Worm (Caenorhabditis elegans) whole organism, L2 larva: ENCODE measurements around the gene F35H8.12.

ENCODE experiments used
- C34F6.9 ChIP-seq: fragments of 150-350 bp; optimal IDR thresholded peaks from 2 replicates; lab custom pipeline; 2014; ENCODE audit warnings: missing biosample characterization, missing genetic modification characterization
- F13H6.1 ChIP-seq: sonication (generic microtip); optimal IDR thresholded peaks from 2 replicates; lab custom pipeline; 2016; ENCODE audit warnings: missing genetic modification characterization, missing compliant biosample characterization
- Y55F3AM.14 ChIP-seq: fragments of 200-800 bp; sonication (Bioruptor generic); optimal IDR thresholded peaks from 2 replicates; lab custom pipeline; 2018; ENCODE audit warnings: mild to moderate bottlenecking, missing genetic modification characterization, missing compliant biosample characterization
- alr-1 ChIP-seq: fragments of 150-350 bp; optimal IDR thresholded peaks from 2 replicates; lab custom pipeline; 2014; ENCODE audit warnings: missing biosample characterization, missing genetic modification characterization
- aly-2 ChIP-seq: fragments of 150-350 bp; optimal IDR thresholded peaks from 2 replicates; lab custom pipeline; 2014; ENCODE audit warnings: missing biosample characterization, missing genetic modification characterization
- blmp-1 ChIP-seq: sonication (generic microtip); optimal IDR thresholded peaks from 2 replicates; lab custom pipeline; 2017; ENCODE audit warnings: missing genetic modification characterization, mild to moderate bottlenecking, missing compliant biosample characterization, antibody characterized with exemption, moderate library complexity; ENCODE audit not compliant: insufficient read depth
- ceh-16 ChIP-seq: fragments of 150-350 bp; optimal IDR thresholded peaks from 2 replicates; lab custom pipeline; 2014; ENCODE audit warnings: missing biosample characterization, missing genetic modification characterization
- ceh-82 ChIP-seq: fragments of 150-350 bp; optimal IDR thresholded peaks from 2 replicates; lab custom pipeline; 2014; ENCODE audit warnings: missing biosample characterization, missing genetic modification characterization
- crh-2 ChIP-seq: sonication (generic microtip); optimal IDR thresholded peaks from 2 replicates; lab custom pipeline; 2017; ENCODE audit warnings: missing biosample characterization, missing genetic modification characterization
- dmd-4 ChIP-seq: sonication (generic microtip); optimal IDR thresholded peaks from 2 replicates; lab custom pipeline; 2017; ENCODE audit warnings: missing biosample characterization, missing genetic modification characterization
- egl-27 ChIP-seq: sonication (generic microtip); optimal IDR thresholded peaks from 3 replicates; lab custom pipeline; 2017; ENCODE audit warnings: missing biosample characterization, missing genetic modification reagents, missing genetic modification characterization
- elt-1 ChIP-seq: fragments of 150-350 bp; optimal IDR thresholded peaks from 2 replicates; lab custom pipeline; 2014; ENCODE audit warnings: missing biosample characterization, missing genetic modification characterization
- elt-3 ChIP-seq: sonication (generic microtip); optimal IDR thresholded peaks from 2 replicates; lab custom pipeline; 2017; ENCODE audit warnings: missing biosample characterization, missing genetic modification characterization
- fos-1 ChIP-seq: fragments of 150-350 bp; optimal IDR thresholded peaks from 2 replicates; lab custom pipeline; 2014; ENCODE audit warnings: missing biosample characterization, missing genetic modification characterization
- gmeb-1 ChIP-seq: fragments of 150-350 bp; optimal IDR thresholded peaks from 2 replicates; lab custom pipeline; 2014; ENCODE audit warnings: missing biosample characterization, missing genetic modification characterization
- lin-11 ChIP-seq: fragments of 150-350 bp; sonication (generic microtip); optimal IDR thresholded peaks from 2 replicates; lab custom pipeline; 2014; ENCODE audit warnings: missing biosample characterization, missing genetic modification characterization, inconsistent platforms, mixed read lengths
- lin-13 ChIP-seq: fragments of 150-350 bp; optimal IDR thresholded peaks from 2 replicates; lab custom pipeline; 2014; ENCODE audit warnings: missing biosample characterization, missing genetic modification reagents, missing genetic modification characterization
- lsy-2 ChIP-seq, 2 experiments: fragments of 150-350 bp in 1 of 2; sonication (generic microtip) in 1 of 2; optimal IDR thresholded peaks; 2 replicates each; lab custom pipeline; 2014 to 2017; ENCODE audit warnings: missing biosample characterization in 2 of 2, missing genetic modification characterization in 2 of 2
- mab-5 ChIP-seq: fragments of 150-350 bp; optimal IDR thresholded peaks from 2 replicates; lab custom pipeline; 2014; ENCODE audit warnings: missing biosample characterization, missing genetic modification characterization
- mbf-1 ChIP-seq: sonication (generic microtip); optimal IDR thresholded peaks from 2 replicates; lab custom pipeline; 2017; ENCODE audit warnings: missing biosample characterization, missing genetic modification characterization
- mdl-1 ChIP-seq, 2 experiments: fragments of 150-350 bp in 1 of 2; sonication (generic microtip) in 1 of 2; optimal IDR thresholded peaks; 2 replicates each; lab custom pipeline; 2017; ENCODE audit warnings: missing biosample characterization in 2 of 2, missing genetic modification characterization in 2 of 2
- nhr-11 ChIP-seq: fragments of 150-350 bp; optimal IDR thresholded peaks from 2 replicates; lab custom pipeline; 2014; ENCODE audit warnings: missing biosample characterization, missing genetic modification characterization
- nhr-12 ChIP-seq: fragments of 150-350 bp; optimal IDR thresholded peaks from 2 replicates; lab custom pipeline; 2014; ENCODE audit warnings: missing biosample characterization, missing genetic modification characterization
- nhr-129 ChIP-seq: fragments of 150-350 bp; optimal IDR thresholded peaks from 2 replicates; lab custom pipeline; 2014; ENCODE audit warnings: missing biosample characterization, missing genetic modification characterization
- nhr-21 ChIP-seq: fragments of 150-350 bp; optimal IDR thresholded peaks from 2 replicates; lab custom pipeline; 2014; ENCODE audit warnings: missing biosample characterization, missing genetic modification characterization
- nhr-23 ChIP-seq: fragments of 150-350 bp; optimal IDR thresholded peaks from 2 replicates; lab custom pipeline; 2014; ENCODE audit warnings: missing biosample characterization, missing genetic modification reagents, missing genetic modification characterization
- nhr-237 ChIP-seq: fragments of 150-350 bp; optimal IDR thresholded peaks from 2 replicates; lab custom pipeline; 2014; ENCODE audit warnings: missing biosample characterization, missing genetic modification characterization
- nhr-25 ChIP-seq: fragments of 150-350 bp; sonication (generic microtip); optimal IDR thresholded peaks from 3 replicates; lab custom pipeline; 2014; ENCODE audit warnings: missing biosample characterization, missing genetic modification characterization
- nhr-6 ChIP-seq: fragments of 150-350 bp; optimal IDR thresholded peaks from 2 replicates; lab custom pipeline; 2014; ENCODE audit warnings: missing biosample characterization, missing genetic modification characterization
- sem-4 ChIP-seq: fragments of 150-350 bp; optimal IDR thresholded peaks from 2 replicates; lab custom pipeline; 2014; ENCODE audit warnings: missing biosample characterization, missing genetic modification reagents, missing genetic modification characterization
- skn-1 ChIP-seq: sonication (generic microtip); optimal IDR thresholded peaks from 2 replicates; lab custom pipeline; 2017; ENCODE audit warnings: missing biosample characterization, missing genetic modification characterization
- sma-3 ChIP-seq: sonication (generic microtip); optimal IDR thresholded peaks from 2 replicates; lab custom pipeline; 2016; ENCODE audit warnings: missing genetic modification reagents, missing genetic modification characterization, missing compliant biosample characterization
- sma-9 ChIP-seq, 2 experiments: fragments of 150-350 bp in 1 of 2; sonication (generic microtip) in 1 of 2; optimal IDR thresholded peaks; 2 replicates each; lab custom pipeline; 2014 to 2016; ENCODE audit warnings: missing genetic modification characterization in 2 of 2, mild to moderate bottlenecking in 1 of 2, missing biosample characterization in 1 of 2, missing compliant biosample characterization in 1 of 2, missing genetic modification reagents in 1 of 2, moderate library complexity in 1 of 2
- snpc-4 ChIP-seq: fragments of 150-350 bp; optimal IDR thresholded peaks from 2 replicates; lab custom pipeline; 2014; ENCODE audit warnings: missing biosample characterization, missing genetic modification characterization
- unc-39 ChIP-seq: fragments of 150-350 bp; optimal IDR thresholded peaks from 2 replicates; lab custom pipeline; 2014; ENCODE audit warnings: missing biosample characterization, missing genetic modification characterization
- unc-55 ChIP-seq: fragments of 150-350 bp; sonication (generic microtip); optimal IDR thresholded peaks from 3 replicates; lab custom pipeline; 2014; ENCODE audit warnings: missing biosample characterization, missing genetic modification reagents, missing genetic modification characterization
- zag-1 ChIP-seq: fragments of 150-350 bp; optimal IDR thresholded peaks from 2 replicates; lab custom pipeline; 2014; ENCODE audit warnings: missing biosample characterization, missing genetic modification characterization
- ztf-1 ChIP-seq: fragments of 200-800 bp; sonication (Bioruptor generic); conservative IDR thresholded peaks from 2 replicates; pipeline ENCODE4 v1.3.6; 2022; ENCODE audit warnings: missing genetic modification characterization, missing compliant biosample characterization
- ztf-11 ChIP-seq: sonication (generic microtip); optimal IDR thresholded peaks from 2 replicates; lab custom pipeline; 2017; ENCODE audit warnings: missing biosample characterization, missing genetic modification characterization
- ztf-4 ChIP-seq: fragments of 150-350 bp; optimal IDR thresholded peaks from 2 replicates; lab custom pipeline; 2014; ENCODE audit warnings: missing biosample characterization, missing genetic modification characterization

F35H8.12 gene

DNA sequence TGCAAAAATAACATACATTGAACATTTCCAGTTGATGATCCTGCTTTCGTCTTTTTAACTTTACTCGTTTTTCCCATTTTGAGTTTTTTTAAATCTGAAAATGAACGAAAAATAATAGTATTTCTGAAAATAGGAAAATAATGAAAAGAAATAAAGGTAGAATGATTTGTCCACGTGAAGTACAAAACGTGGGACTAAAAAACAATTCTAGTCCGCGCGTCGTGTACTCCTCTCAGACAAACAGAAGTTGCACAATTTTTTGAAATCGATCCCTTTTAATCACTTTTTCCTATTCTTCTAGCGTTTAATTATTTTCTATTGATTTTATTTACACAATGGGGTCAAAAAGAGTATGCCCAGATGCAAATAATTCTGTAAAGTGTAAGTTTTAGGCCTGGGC, 39.4 kb downstream of the F35H8.12 start, which contains the start of the genes E02H1.1 and tag-124:
E02H1.1 (minus strand) TSS at position 94 of the 400 bp plus-strand sequence.
tag-124 (plus strand) TSS at position 222 of the 400 bp plus-strand sequence.
- TF ChIP-seq ztf-1 (GFP tag; lab: Robert Waterston, UW) (no peak), nhr-21 (tag; lab: Kevin White, UChicago) (peak; percentile 66), unc-39 (no peak), sma-3 (peak; percentile 88), nhr-12 (tag; lab: Kevin White, UChicago) (no peak), unc-55 (peak; percentile 89), sma-9 (GFP tag; optimal IDR thresholded peaks at IDR 0.05; lab: Kevin White, UChicago) (peak; percentile 92), sma-9 (tag; optimal IDR thresholded peaks at IDR 0.05; lab: Kevin White, UChicago) (no peak), Y55F3AM.14 (GFP tag; lab: Kevin White, UChicago) (no peak), nhr-129 (peak; percentile 67), crh-2 (peak; percentile 72), ceh-82 (tag; lab: Kevin White, UChicago) (no peak), blmp-1 (tag; lab: Kevin White, UChicago) (peak; percentile 12), dmd-4 (tag; lab: Kevin White, UChicago) (no peak), zag-1 (tag; lab: Kevin White, UChicago) (no peak), egl-27 (tag; lab: Kevin White, UChicago) (peak; percentile 38), C34F6.9 (tag; lab: Kevin White, UChicago) (peak; percentile 81), F13H6.1 (tag; lab: Kevin White, UChicago) (peak; percentile 75), mdl-1 (tag; optimal IDR thresholded peaks at IDR 0.05; lab: Kevin White, UChicago) (no peak), nhr-25 (peak; percentile 77), lsy-2 (tag; optimal IDR thresholded peaks at IDR 0.05; lab: Kevin White, UChicago) (peak; percentile 67 to 89), snpc-4 (tag; lab: Kevin White, UChicago) (peak; percentile 49), mab-5 (peak; percentile 69), sem-4 (tag; lab: Kevin White, UChicago) (peak; percentile 66), skn-1 (tag; lab: Kevin White, UChicago) (no peak), ztf-4 (tag; lab: Kevin White, UChicago) (no peak), nhr-23 (tag; lab: Kevin White, UChicago) (no peak), lin-11 (tag; lab: Kevin White, UChicago) (no peak), nhr-6 (peak; percentile 64), mbf-1 (no peak), elt-3 (no peak), alr-1 (tag; lab: Kevin White, UChicago) (no peak), gmeb-1 (peak; percentile 61), lin-13 (GFP tag; lab: Kevin White, UChicago) (peak; percentile 51), nhr-11 (no peak), fos-1 (peak; percentile 27), nhr-237 (tag; lab: Kevin White, UChicago) (no peak)

ce11 chrII:9592737-9593136, 41.1 kb downstream of the F35H8.12 start, which contains the start of gene parp-2:
TSS of gene parp-2 (plus strand) at chrII:9593037.
- TF ChIP-seq nhr-23 (tag; lab: Kevin White, UChicago) (no peak), nhr-6 (no peak), aly-2 (tag; lab: Kevin White, UChicago) (no peak), mdl-1 (tag; optimal IDR thresholded peaks at IDR 0.05; lab: Kevin White, UChicago) (no peak)

ce11 chrII:9594924-9595323, 43.3 kb downstream of the F35H8.12 start, which contains the start of gene E02H1.5:
TSS of gene E02H1.5 (plus strand) at chrII:9595224.
- TF ChIP-seq alr-1 (tag; lab: Kevin White, UChicago): no peak
- no peak for TF ChIP-seq ceh-16 (tag; lab: Kevin White, UChicago)
- no peak for TF ChIP-seq ztf-1 (GFP tag; lab: Robert Waterston, UW)
- TF ChIP-seq nhr-11: no peak
- TF ChIP-seq dmd-4 (tag; lab: Kevin White, UChicago): no peak
- TF ChIP-seq sma-3: no peak
- TF ChIP-seq fos-1: no peak

- no peak for TF ChIP-seq elt-1 (tag; lab: Kevin White, UChicago)
- TF ChIP-seq ceh-82 (tag; lab: Kevin White, UChicago): no peak
- no peak for TF ChIP-seq ztf-11
- TF ChIP-seq, all 48 proteins: peak for 0
Measured at ce11 chrII:9596401-9596800, 44.8 kb downstream of the F35H8.12 start, which contains the start of gene E02H1.6. TSS of gene E02H1.6 (plus strand) at chrII:9596701.
